Fruit fly (Drosophila melanogaster) whole organism, embryonic: ENCODE results near the gene Mitf.

Source experiments
- Aef1 ChIP-seq: fragments of 200-800 bp; sonication (Bioruptor generic); IDR thresholded peaks from 3 replicates; pipeline ENCODE4 v1.3.6; 2022; ENCODE audit warnings: missing biosample characterization, missing genetic modification characterization
- Antp ChIP-seq: fragments of 200-800 bp; sonication (Bioruptor generic); optimal IDR thresholded peaks from 3 replicates; lab custom pipeline; 2016; ENCODE audit warnings: missing biosample characterization, missing genetic modification characterization
- B-H1 ChIP-seq: fragments of 200-800 bp; sonication (Bioruptor generic); IDR thresholded peaks from 3 replicates; pipeline ENCODE4 v1.3.6; 2022; ENCODE audit warnings: missing biosample characterization, missing genetic modification characterization
- B-H2 ChIP-seq: fragments of 200-800 bp; sonication (Bioruptor generic); optimal IDR thresholded peaks from 2 replicates; lab custom pipeline; 2018; ENCODE audit warnings: missing biosample characterization, mild to moderate bottlenecking, missing genetic modification characterization
- Bdp1 ChIP-seq: fragments of 200-800 bp; sonication (Bioruptor generic); optimal IDR thresholded peaks from 3 replicates; lab custom pipeline; 2016; ENCODE audit warnings: missing biosample characterization, missing genetic modification characterization
- CG13296 ChIP-seq: fragments of 200-800 bp; sonication (Bioruptor generic); optimal IDR thresholded peaks from 3 replicates; lab custom pipeline; 2018; ENCODE audit warnings: missing biosample characterization, mild to moderate bottlenecking, missing genetic modification characterization
- CG14860 ChIP-seq: fragments of 200-800 bp; sonication (Bioruptor generic); IDR thresholded peaks from 3 replicates; pipeline ENCODE4 v1.3.6; 2022; ENCODE audit warnings: missing biosample characterization, missing genetic modification characterization; ENCODE audit not compliant: partially characterized antibody
- CG14965 ChIP-seq: fragments of 200-800 bp; sonication (Bioruptor generic); optimal IDR thresholded peaks from 2 replicates; lab custom pipeline; 2016; ENCODE audit warnings: missing biosample characterization, missing genetic modification characterization, borderline replicate concordance
- CG15269 ChIP-seq: fragments of 200-800 bp; sonication (Bioruptor generic); optimal IDR thresholded peaks from 2 replicates; lab custom pipeline; 2018; ENCODE audit warnings: missing biosample characterization, mild to moderate bottlenecking, missing genetic modification characterization, moderate library complexity
- CG17186 ChIP-seq: fragments of 200-800 bp; sonication (Bioruptor generic); optimal IDR thresholded peaks from 3 replicates; lab custom pipeline; 2017; ENCODE audit warnings: missing biosample characterization, missing genetic modification reagents, missing genetic modification characterization
- CG18476 ChIP-seq: fragments of 200-800 bp; sonication (Bioruptor generic); optimal IDR thresholded peaks from 2 replicates; lab custom pipeline; 2016; ENCODE audit warnings: missing biosample characterization, mild to moderate bottlenecking, missing genetic modification characterization
- CG2678 ChIP-seq: fragments of 200-800 bp; sonication (Bioruptor generic); optimal IDR thresholded peaks from 3 replicates; lab custom pipeline; 2019; ENCODE audit warnings: missing biosample characterization, mild to moderate bottlenecking, missing genetic modification characterization, moderate library complexity
- CG30403 ChIP-seq: fragments of 200-800 bp; sonication (Bioruptor generic); optimal IDR thresholded peaks from 3 replicates; lab custom pipeline; 2016; ENCODE audit warnings: missing biosample characterization, missing genetic modification characterization
- CG4424 ChIP-seq: fragments of 200-800 bp; sonication (Bioruptor generic); optimal IDR thresholded peaks from 3 replicates; lab custom pipeline; 2016; ENCODE audit warnings: missing biosample characterization, missing genetic modification characterization
- CG4730 ChIP-seq: fragments of 200-800 bp; sonication (Bioruptor generic); IDR thresholded peaks from 2 replicates; pipeline ENCODE4 v1.3.6; 2022; ENCODE audit warnings: missing biosample characterization, missing genetic modification characterization
- Doc2 ChIP-seq: fragments of 200-800 bp; sonication (Bioruptor generic); IDR thresholded peaks from 2 replicates; pipeline ENCODE4 v1.3.6; 2022; ENCODE audit warnings: missing biosample characterization, missing genetic modification characterization
- Dp ChIP-seq: fragments of 200-800 bp; sonication (Bioruptor generic); optimal IDR thresholded peaks from 2 replicates; lab custom pipeline; 2018; ENCODE audit warnings: missing biosample characterization, mild to moderate bottlenecking, missing genetic modification characterization, moderate library complexity
- Fer2 ChIP-seq: fragments of 200-800 bp; sonication (Bioruptor generic); optimal IDR thresholded peaks from 2 replicates; lab custom pipeline; 2018; ENCODE audit warnings: missing biosample characterization, mild to moderate bottlenecking, missing genetic modification characterization, moderate library complexity
- Gug ChIP-seq: fragments of 200-800 bp; sonication (Bioruptor generic); IDR thresholded peaks from 4 replicates; pipeline ENCODE4 v1.3.6; 2022; ENCODE audit warnings: missing biosample characterization, missing genetic modification characterization
- Hey ChIP-seq: fragments of 200-800 bp; sonication (Bioruptor generic); optimal IDR thresholded peaks from 3 replicates; lab custom pipeline; 2018; ENCODE audit warnings: missing biosample characterization, mild to moderate bottlenecking, missing genetic modification characterization
- Nf-YC ChIP-seq: fragments of 200-800 bp; optimal IDR thresholded peaks from 3 replicates; lab custom pipeline; 2019; ENCODE audit warnings: missing biosample characterization, mild to moderate bottlenecking, missing genetic modification characterization, moderate library complexity
- Six4 ChIP-seq: fragments of 200-800 bp; sonication (Bioruptor generic); optimal IDR thresholded peaks from 2 replicates; lab custom pipeline; 2016; ENCODE audit warnings: missing biosample characterization, missing genetic modification characterization
- Xbp1 ChIP-seq: fragments of 200-800 bp; sonication (Bioruptor generic); optimal IDR thresholded peaks from 3 replicates; lab custom pipeline; 2016; ENCODE audit warnings: missing biosample characterization, mild to moderate bottlenecking, missing genetic modification characterization
- abd-A ChIP-seq: fragments of 200-800 bp; sonication (Bioruptor generic); optimal IDR thresholded peaks from 3 replicates; lab custom pipeline; 2019; ENCODE audit warnings: missing biosample characterization, mild to moderate bottlenecking, missing genetic modification characterization, moderate library complexity
- aop ChIP-seq: fragments of 200-800 bp; sonication (Bioruptor generic); IDR thresholded peaks from 2 replicates; pipeline ENCODE4 v1.3.6; 2022; ENCODE audit warnings: missing biosample characterization, missing genetic modification characterization
- bab2 ChIP-seq: fragments of 200-800 bp; sonication (Bioruptor generic); optimal IDR thresholded peaks from 2 replicates; lab custom pipeline; 2016; ENCODE audit warnings: missing biosample characterization, missing genetic modification characterization
- bbx ChIP-seq: fragments of 200-800 bp; sonication (Bioruptor generic); IDR thresholded peaks from 2 replicates; pipeline ENCODE4 v1.3.6; 2022; ENCODE audit warnings: missing biosample characterization, missing genetic modification characterization; ENCODE audit not compliant: partially characterized antibody
- btn ChIP-seq: fragments of 200-800 bp; sonication (Bioruptor generic); optimal IDR thresholded peaks from 2 replicates; lab custom pipeline; 2016; ENCODE audit warnings: missing biosample characterization, missing genetic modification characterization
- chm ChIP-seq: fragments of 200-800 bp; sonication (Bioruptor generic); IDR thresholded peaks from 2 replicates; pipeline ENCODE4 v1.3.6; 2022; ENCODE audit warnings: missing biosample characterization, missing genetic modification characterization
- da ChIP-seq: fragments of 200-800 bp; sonication (Bioruptor generic); optimal IDR thresholded peaks from 2 replicates; lab custom pipeline; 2016; ENCODE audit warnings: missing biosample characterization, missing genetic modification characterization
- dmrt99B ChIP-seq: fragments of 200-800 bp; sonication (Bioruptor generic); optimal IDR thresholded peaks from 2 replicates; lab custom pipeline; 2018; ENCODE audit warnings: missing biosample characterization, mild to moderate bottlenecking, missing genetic modification characterization, moderate library complexity
- dpn ChIP-seq, 2 experiments: fragments of 200-800 bp; sonication (Bioruptor generic); optimal IDR thresholded peaks; 3 replicates each; lab custom pipeline; 2016; ENCODE audit warnings: missing biosample characterization in 2 of 2, missing genetic modification characterization in 2 of 2
- emc ChIP-seq: fragments of 200-800 bp; sonication (Bioruptor generic); optimal IDR thresholded peaks from 2 replicates; lab custom pipeline; 2016; ENCODE audit warnings: missing biosample characterization, missing genetic modification characterization
- ewg ChIP-seq: fragments of 200-800 bp; sonication (Bioruptor generic); optimal IDR thresholded peaks from 3 replicates; lab custom pipeline; 2017; ENCODE audit warnings: mild to moderate bottlenecking, missing biosample characterization, missing genetic modification reagents, missing genetic modification characterization
- gcm ChIP-seq: fragments of 200-800 bp; sonication (Bioruptor generic); optimal IDR thresholded peaks from 2 replicates; lab custom pipeline; 2019; ENCODE audit warnings: missing biosample characterization, mild to moderate bottlenecking, missing genetic modification characterization, moderate library complexity
- gem ChIP-seq: fragments of 200-800 bp; sonication (Bioruptor generic); optimal IDR thresholded peaks from 2 replicates; lab custom pipeline; 2019; ENCODE audit warnings: missing biosample characterization, mild to moderate bottlenecking, missing genetic modification characterization, moderate library complexity
- grau ChIP-seq: fragments of 200-800 bp; optimal IDR thresholded peaks from 3 replicates; lab custom pipeline; 2019; ENCODE audit warnings: missing biosample characterization, mild to moderate bottlenecking, missing genetic modification characterization, moderate library complexity
- gro ChIP-seq: fragments of 200-800 bp; sonication (Bioruptor generic); optimal IDR thresholded peaks from 2 replicates; lab custom pipeline; 2016; ENCODE audit warnings: missing biosample characterization, missing genetic modification characterization
- gt ChIP-seq: fragments of 200-800 bp; sonication (Bioruptor generic); IDR thresholded peaks from 2 replicates; pipeline ENCODE4 v1.3.6; 2022; ENCODE audit warnings: missing biosample characterization, missing genetic modification characterization
- jigr1 ChIP-seq: fragments of 200-800 bp; sonication (Bioruptor generic); IDR thresholded peaks from 3 replicates; pipeline ENCODE4 v1.3.6; 2022; ENCODE audit warnings: missing biosample characterization, missing genetic modification characterization
- ken ChIP-seq: fragments of 200-800 bp; sonication (Bioruptor generic); IDR thresholded peaks from 3 replicates; pipeline ENCODE4 v1.3.6; 2022; ENCODE audit warnings: missing biosample characterization, missing genetic modification characterization
- nau ChIP-seq: fragments of 200-800 bp; sonication (Bioruptor generic); optimal IDR thresholded peaks from 3 replicates; lab custom pipeline; 2017; ENCODE audit warnings: missing biosample characterization, mild to moderate bottlenecking, missing genetic modification characterization, missing genetic modification reagents
- otp ChIP-seq: fragments of 200-800 bp; sonication (Bioruptor generic); IDR thresholded peaks from 3 replicates; pipeline ENCODE4, ENCODE4 v1.3.6; 2022; ENCODE audit warnings: missing biosample characterization, missing genetic modification characterization
- ro ChIP-seq: fragments of 200-800 bp; sonication (Bioruptor generic); IDR thresholded peaks from 2 replicates; pipeline ENCODE4 v1.3.6; 2022; ENCODE audit warnings: missing biosample characterization, missing genetic modification characterization
- run ChIP-seq: fragments of 200-800 bp; sonication (Bioruptor generic); optimal IDR thresholded peaks from 3 replicates; lab custom pipeline; 2018; ENCODE audit warnings: missing biosample characterization, mild to moderate bottlenecking, missing genetic modification characterization
- sens-2 ChIP-seq: fragments of 200-800 bp; sonication (Bioruptor generic); IDR thresholded peaks from 2 replicates; pipeline ENCODE4 v1.3.6; 2022; ENCODE audit warnings: missing biosample characterization, missing genetic modification characterization
- seq ChIP-seq: fragments of 200-800 bp; sonication (Bioruptor generic); IDR thresholded peaks from 2 replicates; pipeline ENCODE4 v1.3.6; 2022; ENCODE audit warnings: missing biosample characterization, missing genetic modification characterization
- ssp ChIP-seq: fragments of 200-800 bp; sonication (Bioruptor generic); IDR thresholded peaks from 2 replicates; pipeline ENCODE4 v1.3.6; 2022; ENCODE audit warnings: missing biosample characterization, missing genetic modification characterization
- tap ChIP-seq: fragments of 200-800 bp; optimal IDR thresholded peaks from 3 replicates; lab custom pipeline; 2019; ENCODE audit warnings: missing biosample characterization, mild to moderate bottlenecking, missing genetic modification characterization, moderate library complexity
- tna ChIP-seq: fragments of 200-800 bp; sonication (Bioruptor generic); IDR thresholded peaks from 2 replicates; pipeline ENCODE4 v1.3.6; 2022; ENCODE audit warnings: missing biosample characterization, missing genetic modification characterization; ENCODE audit not compliant: partially characterized antibody
- zen ChIP-seq: fragments of 200-800 bp; sonication (Bioruptor generic); optimal IDR thresholded peaks from 3 replicates; lab custom pipeline; 2018; ENCODE audit warnings: missing biosample characterization, mild to moderate bottlenecking, missing genetic modification characterization, moderate library complexity

The Mitf gene

DNA sequence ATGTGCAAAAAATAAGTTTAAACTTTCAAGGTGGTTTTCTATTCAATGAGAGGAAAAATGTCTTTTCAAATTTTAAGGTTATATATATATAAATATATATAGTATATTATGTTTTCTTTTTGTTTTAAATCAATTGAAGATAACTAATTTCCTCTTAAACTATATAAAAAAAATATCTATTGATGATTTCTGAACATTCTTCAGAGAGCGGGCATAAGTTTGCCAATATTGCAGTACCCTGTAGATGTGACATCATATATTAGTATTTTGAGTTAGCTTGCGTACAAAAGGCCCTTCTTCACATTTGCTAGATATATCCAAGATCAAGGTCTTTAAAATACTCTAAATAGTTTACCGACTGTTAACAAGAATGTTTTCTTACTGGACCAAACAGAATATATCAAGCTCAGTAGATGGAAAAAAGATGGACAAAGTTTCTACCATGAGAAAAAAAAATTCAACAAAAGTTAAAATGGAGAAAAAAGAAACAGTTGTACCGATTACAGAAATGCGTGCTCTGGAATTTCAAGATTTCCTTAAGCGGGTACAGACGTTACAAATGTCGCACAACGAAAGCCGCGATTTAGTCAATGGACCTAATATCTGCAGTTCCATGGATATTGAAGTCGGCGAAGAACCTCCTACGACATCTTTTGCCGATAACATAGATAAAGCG lies 20.2 kb downstream of the Mitf start (continued):
- TF ChIP-seq bab2 (no peak), ewg (no peak), Bdp1 (GFP tag; lab: Kevin White, UChicago) (no peak), dmrt99B (tag; lab: Kevin White, UChicago) (no peak), ssp (no peak), jigr1 (GFP tag; lab: Robert Waterston, UW) (no peak), gem (tag; lab: Kevin White, UChicago) (peak; percentile 53), Nf-YC (tag; lab: Kevin White, UChicago) (peak; percentile 13), Aef1 (no peak), CG2678 (tag; lab: Kevin White, UChicago) (no peak), B-H1 (no peak), CG15269 (tag; lab: Kevin White, UChicago) (no peak), sens-2 (GFP tag; lab: Robert Waterston, UW) (no peak), CG30403 (GFP tag; lab: Kevin White, UChicago) (no peak), nau (GFP tag; lab: Kevin White, UChicago) (peak; percentile 36), gt (GFP tag; lab: Robert Waterston, UW) (no peak), CG18476 (GFP tag; lab: Kevin White, UChicago) (no peak), abd-A (tag; lab: Kevin White, UChicago) (no peak), chm (GFP tag; lab: Robert Waterston, UW) (no peak), CG4424 (GFP tag; lab: Kevin White, UChicago) (no peak), CG14965 (GFP tag; lab: Kevin White, UChicago) (no peak), tap (peak; percentile 10), CG14860 (GFP tag; lab: Robert Waterston, UW) (no peak), Dp (GFP tag; lab: Kevin White, UChicago) (no peak), CG4730 (no peak), Doc2 (GFP tag; lab: Robert Waterston, UW) (no peak), Fer2 (tag; lab: Kevin White, UChicago) (peak; percentile 6), run (tag; lab: Kevin White, UChicago) (no peak), aop (GFP tag; lab: Robert Waterston, UW) (no peak), CG13296 (peak; percentile 15), Six4 (GFP tag; lab: Kevin White, UChicago) (peak; percentile 28), seq (GFP tag; lab: Robert Waterston, UW) (no peak), zen (tag; lab: Kevin White, UChicago) (no peak), bbx (GFP tag; lab: Robert Waterston, UW) (no peak), gro (GFP tag; lab: Kevin White, UChicago) (no peak), dpn (GFP tag; optimal IDR thresholded peaks at IDR 0.05; lab: Kevin White, UChicago) (no peak), Antp (GFP tag; lab: Kevin White, UChicago) (no peak), grau (tag; lab: Kevin White, UChicago) (no peak), ken (GFP tag; lab: Robert Waterston, UW) (no peak), Hey (tag; lab: Kevin White, UChicago) (no peak), tna (GFP tag; lab: Robert Waterston, UW) (no peak), Gug (GFP tag; lab: Robert Waterston, UW) (no peak), btn (GFP tag; lab: Kevin White, UChicago) (no peak), Xbp1 (GFP tag; lab: Kevin White, UChicago) (no peak), otp (GFP tag; lab: Robert Waterston, UW) (no peak), B-H2 (GFP tag; lab: Kevin White, UChicago) (peak; percentile 42), CG17186 (GFP tag; lab: Kevin White, UChicago) (no peak), emc (GFP tag; lab: Kevin White, UChicago) (no peak), gcm (GFP tag; lab: Kevin White, UChicago) (no peak), da (GFP tag; lab: Kevin White, UChicago) (no peak), ro (GFP tag; lab: Robert Waterston, UW) (no peak)
